Fruit fly (Drosophila melanogaster) whole organism, prepupa: Measurements from ENCODE around the gene chinmo.

Source experiments
- CG10631 ChIP-seq: fragments of 200-800 bp; sonication (Bioruptor generic); optimal IDR thresholded peaks from 2 replicates; lab custom pipeline; 2016; ENCODE audit warnings: missing biosample characterization, missing genetic modification characterization
- CG10669 ChIP-seq: fragments of 200-800 bp; sonication (Bioruptor generic); optimal IDR thresholded peaks from 3 replicates; lab custom pipeline; 2018; ENCODE audit warnings: missing biosample characterization, mild to moderate bottlenecking, missing genetic modification characterization, moderate library complexity
- CG11294 ChIP-seq: fragments of 200-800 bp; sonication (Bioruptor generic); IDR thresholded peaks from 2 replicates; pipeline ENCODE4 v1.3.6; 2022; ENCODE audit warnings: missing biosample characterization, missing genetic modification characterization
- CG11902 ChIP-seq: fragments of 200-800 bp; sonication (Bioruptor generic); optimal IDR thresholded peaks from 3 replicates; lab custom pipeline; 2016; ENCODE audit warnings: missing biosample characterization, missing genetic modification characterization
- CG15336 ChIP-seq: fragments of 200-800 bp; sonication (Bioruptor generic); IDR thresholded peaks from 2 replicates; pipeline ENCODE4 v1.3.6; 2022; ENCODE audit warnings: missing biosample characterization, missing genetic modification characterization
- CG1621 ChIP-seq: fragments of 200-800 bp; sonication (Bioruptor generic); optimal IDR thresholded peaks from 3 replicates; lab custom pipeline; 2018; ENCODE audit warnings: missing biosample characterization, mild to moderate bottlenecking, missing genetic modification characterization
- CG16779 ChIP-seq: fragments of 200-800 bp; sonication (Bioruptor generic); optimal IDR thresholded peaks from 3 replicates; lab custom pipeline; 2017; ENCODE audit warnings: missing biosample characterization, mild to moderate bottlenecking, missing genetic modification characterization
- CG3032 ChIP-seq: fragments of 200-800 bp; optimal IDR thresholded peaks from 2 replicates; lab custom pipeline; 2019; ENCODE audit warnings: missing biosample characterization, mild to moderate bottlenecking, missing genetic modification characterization, moderate library complexity
- CG31627 ChIP-seq: fragments of 200-800 bp; sonication (Bioruptor generic); optimal IDR thresholded peaks from 3 replicates; lab custom pipeline; 2016; ENCODE audit warnings: missing biosample characterization, missing genetic modification characterization
- CG34406 ChIP-seq: fragments of 200-800 bp; sonication (Bioruptor generic); optimal IDR thresholded peaks from 3 replicates; lab custom pipeline; 2016; ENCODE audit warnings: missing biosample characterization, missing genetic modification characterization
- CG3919 ChIP-seq: fragments of 200-800 bp; sonication (Bioruptor generic); optimal IDR thresholded peaks from 3 replicates; lab custom pipeline; 2016; ENCODE audit warnings: missing biosample characterization, missing genetic modification characterization
- CG4318 ChIP-seq: fragments of 200-800 bp; sonication (Bioruptor generic); optimal IDR thresholded peaks from 3 replicates; lab custom pipeline; 2017; ENCODE audit warnings: missing biosample characterization, mild to moderate bottlenecking, missing genetic modification characterization
- CG6163 ChIP-seq: fragments of 200-800 bp; sonication (Bioruptor generic); IDR thresholded peaks from 3 replicates; pipeline ENCODE4 v1.3.6; 2022; ENCODE audit warnings: missing biosample characterization, missing genetic modification characterization
- CG6276 ChIP-seq: fragments of 200-800 bp; sonication (Bioruptor generic); optimal IDR thresholded peaks from 2 replicates; lab custom pipeline; 2017; ENCODE audit warnings: missing biosample characterization, mild to moderate bottlenecking, missing genetic modification characterization
- CG6792 ChIP-seq: fragments of 200-800 bp; sonication (Bioruptor generic); optimal IDR thresholded peaks from 3 replicates; lab custom pipeline; 2016; ENCODE audit warnings: missing biosample characterization, missing genetic modification characterization
- CG6808 ChIP-seq: fragments of 200-800 bp; sonication (Bioruptor generic); optimal IDR thresholded peaks from 3 replicates; lab custom pipeline; 2017; ENCODE audit warnings: missing biosample characterization, missing genetic modification characterization, mild to moderate bottlenecking, moderate library complexity, missing genetic modification reagents
- CG6854 ChIP-seq: fragments of 200-800 bp; sonication (Bioruptor generic); optimal IDR thresholded peaks from 2 replicates; lab custom pipeline; 2017; ENCODE audit warnings: missing biosample characterization, mild to moderate bottlenecking, missing genetic modification characterization
- CG8119 ChIP-seq: fragments of 200-800 bp; sonication (Bioruptor generic); IDR thresholded peaks from 3 replicates; pipeline ENCODE4 v1.3.6; 2022; ENCODE audit warnings: missing biosample characterization, missing genetic modification characterization
- CG8319 ChIP-seq: fragments of 200-800 bp; sonication (Bioruptor generic); optimal IDR thresholded peaks from 3 replicates; lab custom pipeline; 2016; ENCODE audit warnings: missing biosample characterization, missing genetic modification characterization
- CG9139 ChIP-seq: fragments of 200-800 bp; sonication (Bioruptor generic); optimal IDR thresholded peaks from 3 replicates; lab custom pipeline; 2017; ENCODE audit warnings: missing biosample characterization, mild to moderate bottlenecking, missing genetic modification characterization
- Eip75B ChIP-seq: fragments of 200-800 bp; sonication (Bioruptor generic); optimal IDR thresholded peaks from 3 replicates; lab custom pipeline; 2016; ENCODE audit warnings: missing biosample characterization, missing genetic modification characterization
- Eip78C ChIP-seq: fragments of 200-800 bp; sonication (Bioruptor generic); peaks from one replicate; lab custom pipeline; 2016; ENCODE audit warnings: missing biosample characterization, missing genetic modification characterization
- Ets21C ChIP-seq: fragments of 200-800 bp; sonication (Bioruptor generic); optimal IDR thresholded peaks from 3 replicates; lab custom pipeline; 2016; ENCODE audit warnings: missing biosample characterization, missing genetic modification characterization
- Ets96B ChIP-seq: fragments of 200-800 bp; optimal IDR thresholded peaks from 2 replicates; lab custom pipeline; 2019; ENCODE audit warnings: missing biosample characterization, mild to moderate bottlenecking, missing genetic modification characterization, moderate library complexity
- Gug ChIP-seq: fragments of 200-800 bp; sonication (Bioruptor generic); IDR thresholded peaks from 2 replicates; pipeline ENCODE4 v1.3.6; 2022; ENCODE audit warnings: missing biosample characterization, missing genetic modification characterization
- Hr39 ChIP-seq: fragments of 200-800 bp; sonication (Bioruptor generic); optimal IDR thresholded peaks from 2 replicates; lab custom pipeline; 2016; ENCODE audit warnings: missing biosample characterization, missing genetic modification characterization
- Hr4 ChIP-seq: fragments of 200-800 bp; sonication (Bioruptor generic); optimal IDR thresholded peaks from 3 replicates; lab custom pipeline; 2016; ENCODE audit warnings: missing biosample characterization, missing genetic modification characterization
- Lpt ChIP-seq: fragments of 200-800 bp; sonication (Bioruptor generic); optimal IDR thresholded peaks from 3 replicates; lab custom pipeline; 2016; ENCODE audit warnings: missing biosample characterization, missing genetic modification characterization
- Met ChIP-seq: fragments of 200-800 bp; sonication (Bioruptor generic); optimal IDR thresholded peaks from 3 replicates; lab custom pipeline; 2016; ENCODE audit warnings: missing biosample characterization, missing genetic modification characterization
- OdsH ChIP-seq: fragments of 200-800 bp; sonication (Bioruptor generic); optimal IDR thresholded peaks from 3 replicates; lab custom pipeline; 2016; ENCODE audit warnings: missing biosample characterization, missing genetic modification characterization
- Smox ChIP-seq: fragments of 200-800 bp; sonication (Bioruptor generic); optimal IDR thresholded peaks from 3 replicates; lab custom pipeline; 2016; ENCODE audit warnings: missing biosample characterization, missing genetic modification characterization
- Sox102F ChIP-seq: fragments of 200-800 bp; sonication (Bioruptor generic); optimal IDR thresholded peaks from 2 replicates; lab custom pipeline; 2016; ENCODE audit warnings: missing biosample characterization, mild to moderate bottlenecking, missing genetic modification characterization
- Sox14 ChIP-seq: fragments of 200-800 bp; sonication (Bioruptor generic); optimal IDR thresholded peaks from 3 replicates; lab custom pipeline; 2016; ENCODE audit warnings: missing biosample characterization, missing genetic modification characterization
- Sox15 ChIP-seq: fragments of 200-800 bp; sonication (Bioruptor generic); optimal IDR thresholded peaks from 3 replicates; lab custom pipeline; 2016; ENCODE audit warnings: missing biosample characterization, missing genetic modification characterization
- achi ChIP-seq: fragments of 200-800 bp; sonication (Bioruptor generic); optimal IDR thresholded peaks from 3 replicates; lab custom pipeline; 2016; ENCODE audit warnings: missing biosample characterization, missing genetic modification characterization
- acj6 ChIP-seq: fragments of 200-800 bp; sonication (Bioruptor generic); optimal IDR thresholded peaks from 3 replicates; lab custom pipeline; 2016; ENCODE audit warnings: missing biosample characterization, missing genetic modification characterization
- cyc ChIP-seq: fragments of 200-800 bp; sonication (Bioruptor generic); optimal IDR thresholded peaks from 3 replicates; lab custom pipeline; 2016; ENCODE audit warnings: missing biosample characterization, missing genetic modification characterization
- dac ChIP-seq: fragments of 200-800 bp; sonication (Bioruptor generic); optimal IDR thresholded peaks from 2 replicates; lab custom pipeline; 2017; ENCODE audit warnings: missing biosample characterization, mild to moderate bottlenecking, missing genetic modification characterization
- dsx ChIP-seq: fragments of 200-800 bp; optimal IDR thresholded peaks from 3 replicates; lab custom pipeline; 2019; ENCODE audit warnings: missing biosample characterization, mild to moderate bottlenecking, missing genetic modification characterization, moderate library complexity; ENCODE audit not compliant: poor library complexity, severe bottlenecking
- eg ChIP-seq: fragments of 200-800 bp; sonication (Bioruptor generic); IDR thresholded peaks from 3 replicates; pipeline ENCODE4 v1.3.6; 2022; ENCODE audit warnings: missing biosample characterization, missing genetic modification characterization
- fd59A ChIP-seq: fragments of 200-800 bp; sonication (Bioruptor generic); optimal IDR thresholded peaks from 2 replicates; lab custom pipeline; 2017; ENCODE audit warnings: missing biosample characterization, mild to moderate bottlenecking, missing genetic modification characterization, missing genetic modification reagents
- fd85E ChIP-seq: fragments of 200-800 bp; sonication (Bioruptor generic); optimal IDR thresholded peaks from 3 replicates; lab custom pipeline; 2016; ENCODE audit warnings: missing biosample characterization, missing genetic modification characterization
- fkh ChIP-seq: fragments of 200-800 bp; sonication (Bioruptor generic); optimal IDR thresholded peaks from 3 replicates; lab custom pipeline; 2017; ENCODE audit warnings: missing biosample characterization, mild to moderate bottlenecking, missing genetic modification characterization, moderate library complexity
- net ChIP-seq: fragments of 200-800 bp; sonication (Bioruptor generic); optimal IDR thresholded peaks from 3 replicates; lab custom pipeline; 2016; ENCODE audit warnings: missing biosample characterization, missing genetic modification characterization
- pdm3 ChIP-seq: fragments of 200-800 bp; sonication (Bioruptor generic); optimal IDR thresholded peaks from 3 replicates; lab custom pipeline; 2016; ENCODE audit warnings: missing biosample characterization, missing genetic modification characterization
- spab ChIP-seq: fragments of 200-800 bp; sonication (Bioruptor generic); optimal IDR thresholded peaks from 2 replicates; lab custom pipeline; 2017; ENCODE audit warnings: missing biosample characterization, mild to moderate bottlenecking, missing genetic modification characterization, missing genetic modification reagents
- svp ChIP-seq: fragments of 200-800 bp; sonication (Bioruptor generic); peaks from one replicate; lab custom pipeline; 2016; ENCODE audit warnings: missing biosample characterization, missing genetic modification characterization
- vri ChIP-seq: fragments of 200-800 bp; sonication (Bioruptor generic); optimal IDR thresholded peaks from 3 replicates; lab custom pipeline; 2016; ENCODE audit warnings: missing biosample characterization, mild to moderate bottlenecking, missing genetic modification characterization

chinmo gene

dm6 chr2L:1722260-1722659 lies 71.2 kb downstream of the chinmo start:
- TF ChIP-seq CG6808, result no peak
- no peak for TF ChIP-seq CG4318
- TF ChIP-seq vri (GFP tag; lab: Kevin White, UChicago), result peak; percentile 68
- TF ChIP-seq svp (GFP tag; lab: Kevin White, UChicago), result peak; percentile 79
- TF ChIP-seq Hr39 (GFP tag; lab: Kevin White, UChicago), result no peak
- 0 out of 3 replicates have a peak, but pooled peaks have one; percentile 26 for TF ChIP-seq eg (GFP tag; lab: Robert Waterston, UW)
- TF ChIP-seq Lpt (GFP tag; lab: Kevin White, UChicago), result no peak
- peak; percentile 21; the same call in 1 of the 3 replicates for TF ChIP-seq CG8119 (GFP tag; lab: Robert Waterston, UW)
- no peak for TF ChIP-seq Eip78C (GFP tag; lab: Kevin White, UChicago)

DNA sequence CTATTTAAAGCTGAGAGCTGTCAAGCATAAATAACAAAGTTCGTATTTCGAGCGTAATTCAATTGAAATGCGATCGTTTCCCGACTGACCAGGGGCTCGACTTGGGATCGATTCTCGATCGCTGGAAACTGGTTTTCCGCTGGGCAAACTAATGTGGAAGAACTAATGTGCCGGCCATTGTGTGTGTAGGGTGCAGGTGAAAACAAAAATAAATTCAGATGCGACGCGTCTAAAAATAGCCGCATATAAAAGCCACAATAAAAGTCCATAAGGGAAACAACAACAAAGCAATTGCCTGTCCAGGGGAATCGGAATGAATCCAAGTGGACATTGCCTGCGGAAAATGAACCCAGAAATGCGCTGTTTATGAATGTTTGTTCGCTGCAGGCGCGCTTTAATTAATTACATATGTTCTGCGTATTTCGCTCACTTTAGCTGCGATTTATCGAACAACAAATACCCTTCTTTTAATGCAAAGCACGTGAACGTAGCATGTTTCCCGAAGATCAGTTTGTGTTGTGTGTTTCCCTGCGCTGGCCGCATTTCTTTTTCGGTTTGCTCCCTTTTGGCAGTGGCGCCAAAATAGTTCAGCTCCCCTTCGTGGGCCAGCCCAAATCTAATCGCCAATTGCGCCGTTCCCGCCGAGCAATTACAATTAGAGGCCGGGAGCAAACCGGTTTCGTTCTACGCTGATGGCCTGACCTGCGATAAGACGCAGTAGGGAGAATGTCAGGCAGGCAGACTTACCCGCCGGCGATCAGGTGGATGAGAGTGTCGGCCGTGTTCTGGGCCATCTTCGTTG lies 72.3 kb downstream of the chinmo start:
- TF ChIP-seq Sox15 (no peak), Hr39 (GFP tag; lab: Kevin White, UChicago) (peak; percentile 2), CG16779 (no peak), Sox14 (GFP tag; lab: Kevin White, UChicago) (peak; percentile 38), CG15336 (peak; percentile 21; the same call in 1 of the 2 replicates), CG3032 (tag; lab: Kevin White, UChicago) (peak; percentile 4), CG6163 (GFP tag; lab: Robert Waterston, UW) (peak; percentile 50; the same call in 2 of the 3 replicates), net (GFP tag; lab: Kevin White, UChicago) (no peak), Eip75B (GFP tag; lab: Kevin White, UChicago) (no peak), Ets96B (peak; percentile 4), pdm3 (peak; percentile 3), CG6792 (GFP tag; lab: Kevin White, UChicago) (no peak), CG8319 (GFP tag; lab: Kevin White, UChicago) (no peak), Eip78C (GFP tag; lab: Kevin White, UChicago) (peak; percentile 77), CG10669 (GFP tag; lab: Kevin White, UChicago) (peak; percentile 19), CG6276 (GFP tag; lab: Kevin White, UChicago) (no peak), CG1621 (tag; lab: Kevin White, UChicago) (peak; percentile 14), vri (GFP tag; lab: Kevin White, UChicago) (peak; percentile 20), CG9139 (GFP tag; lab: Kevin White, UChicago) (no peak), Lpt (GFP tag; lab: Kevin White, UChicago) (no peak), CG11294 (GFP tag; lab: Robert Waterston, UW) (no peak), CG10631 (GFP tag; lab: Kevin White, UChicago) (no peak), Sox102F (GFP tag; lab: Kevin White, UChicago) (no peak), acj6 (GFP tag; lab: Kevin White, UChicago) (no peak), fkh (GFP tag; lab: Kevin White, UChicago) (peak; percentile 16), dac (GFP tag; lab: Kevin White, UChicago) (no peak), cyc (no peak), Hr4 (GFP tag; lab: Kevin White, UChicago) (peak; percentile 0), CG8119 (GFP tag; lab: Robert Waterston, UW) (no peak), Met (GFP tag; lab: Kevin White, UChicago) (no peak), Gug (no peak), OdsH (GFP tag; lab: Kevin White, UChicago) (no peak), fd85E (GFP tag; lab: Kevin White, UChicago) (no peak), spab (GFP tag; lab: Kevin White, UChicago) (no peak), Smox (GFP tag; lab: Kevin White, UChicago) (no peak), CG3919 (GFP tag; lab: Kevin White, UChicago) (peak; percentile 46), CG11902 (GFP tag; lab: Kevin White, UChicago) (no peak), Ets21C (GFP tag; lab: Kevin White, UChicago) (no peak), achi (GFP tag; lab: Kevin White, UChicago) (no peak), CG31627 (GFP tag; lab: Kevin White, UChicago) (no peak), CG34406 (no peak), CG6854 (no peak), fd59A (GFP tag; lab: Kevin White, UChicago) (no peak), eg (GFP tag; lab: Robert Waterston, UW) (0 out of 3 replicates have a peak, but pooled peaks have one; percentile 27), CG6808 (peak; percentile 12), dsx (peak; percentile 33)
